Fruit fly (Drosophila melanogaster) whole organism: ENCODE measurements around the gene CG46517.
"Not testable (repeated sequence)": the region's sequence is repeated elsewhere in the genome, so short reads cannot be mapped to it uniquely, and the experiment has no call there.

Experiments
- CG8478 ChIP-seq: fragments of >200 bp; optimal IDR thresholded peaks from 2 replicates; lab custom pipeline; 2018; ENCODE audit warnings: inconsistent platforms
- EcR ChIP-seq, 2 experiments: fragments of >200 bp; optimal IDR thresholded peaks; 2 replicates each; lab custom pipeline; 2017; ENCODE audit warnings: missing biosample characterization in 2 of 2, missing genetic modification characterization in 2 of 2, missing genetic modification reagents in 2 of 2
- pan ChIP-seq: fragments of >200 bp; optimal IDR thresholded peaks from 2 replicates; lab custom pipeline; 2017
- psq ChIP-seq: fragments of >200 bp; optimal IDR thresholded peaks from 2 replicates; lab custom pipeline; 2017
- usp ChIP-seq: fragments of >200 bp; optimal IDR thresholded peaks from 2 replicates; lab custom pipeline; 2017; ENCODE audit warnings: missing biosample characterization, missing genetic modification characterization, mixed read lengths

Gene CG46517

dm6 chrX:22246300-22246699 is 29.1 kb downstream of the CG46517 start, which contains the start of gene CG46522:
TSS of gene CG46522 (plus strand) at chrX:22246600.
- not testable (repeated sequence) for TF ChIP-seq usp (GFP tag; lab: Kevin White, UChicago); pan (lab: Kevin White, UChicago); psq

- TF ChIP-seq pan (lab: Kevin White, UChicago); EcR (GFP tag; optimal IDR thresholded peaks at IDR 0.05; lab: Kevin White, UChicago); CG8478 (lab: Kevin White, UChicago): not testable (repeated sequence)
Measured at dm6 chrX:22251282-22251681, 34.1 kb downstream of the CG46517 start, which contains the start of gene CG41562. TSS of gene CG41562 (plus strand) at chrX:22251582.
